Worm (Caenorhabditis elegans): Measurements from ENCODE around the gene ZC190.6.

ce11 chrV:8682719-8683118, 5.6 kb upstream of the ZC190.6 start, which contains the start of gene cln-3.3:
- TF ChIP-seq unc-86 (tag; optimal IDR thresholded peaks at IDR 0.05) (no peak), fkh-10 (GFP tag; optimal IDR thresholded peaks at IDR 0.05) (no peak), elt-3 (tag; optimal IDR thresholded peaks at IDR 0.05) (no peak), ceh-90 (tag; optimal IDR thresholded peaks at IDR 0.05) (no peak), pqm-1 (tag; optimal IDR thresholded peaks at IDR 0.05) (no peak), lin-39 (tag; optimal IDR thresholded peaks at IDR 0.05) (no peak), ama-1 (optimal IDR thresholded peaks at IDR 0.05) (no peak), lsy-2 (tag; optimal IDR thresholded peaks at IDR 0.05) (no peak), unc-62 (GFP tag; optimal IDR thresholded peaks at IDR 0.05) (no peak), jun-1 (tag; optimal IDR thresholded peaks at IDR 0.05) (no peak), mab-9 (GFP tag; IDR thresholded peaks at IDR 0.05) (no peak), C04F5.9 (tag; optimal IDR thresholded peaks at IDR 0.05) (no peak)
